Fruit fly (Drosophila melanogaster) whole organism, adult: ENCODE results near the gene Rbp1-like.

Experiments
- CG11617 ChIP-seq: fragments of 200-800 bp; sonication (Bioruptor generic); optimal IDR thresholded peaks from 2 replicates; lab custom pipeline; 2017; ENCODE audit warnings: mild to moderate bottlenecking, missing biosample characterization, missing genetic modification reagents, missing genetic modification characterization
- CG12768 ChIP-seq: fragments of 200-800 bp; sonication (Bioruptor generic); optimal IDR thresholded peaks from 2 replicates; lab custom pipeline; 2017; ENCODE audit warnings: missing biosample characterization, missing genetic modification characterization, mild to moderate bottlenecking, moderate library complexity, missing genetic modification reagents
- CG14711 ChIP-seq: fragments of 200-800 bp; sonication (Bioruptor generic); optimal IDR thresholded peaks from 2 replicates; lab custom pipeline; 2018; ENCODE audit warnings: missing biosample characterization, mild to moderate bottlenecking, missing genetic modification characterization, moderate library complexity
- CG1620 ChIP-seq: fragments of 200-800 bp; sonication (Bioruptor generic); optimal IDR thresholded peaks from 2 replicates; lab custom pipeline; 2016; ENCODE audit warnings: missing biosample characterization, missing genetic modification characterization
- CG33017 ChIP-seq: fragments of 200-800 bp; sonication (Bioruptor generic); optimal IDR thresholded peaks from 2 replicates; lab custom pipeline; 2018; ENCODE audit warnings: missing biosample characterization, mild to moderate bottlenecking, missing genetic modification characterization, moderate library complexity
- CG5204 ChIP-seq: fragments of 200-800 bp; sonication (Bioruptor generic); optimal IDR thresholded peaks from 2 replicates; lab custom pipeline; 2016; ENCODE audit warnings: missing biosample characterization, missing genetic modification characterization
- CG7045 ChIP-seq: fragments of 200-800 bp; sonication (Bioruptor generic); optimal IDR thresholded peaks from 2 replicates; lab custom pipeline; 2017; ENCODE audit warnings: missing biosample characterization, mild to moderate bottlenecking, missing genetic modification characterization
- CG7101 ChIP-seq: fragments of 200-800 bp; sonication (Bioruptor generic); optimal IDR thresholded peaks from 2 replicates; lab custom pipeline; 2018; ENCODE audit warnings: missing biosample characterization, mild to moderate bottlenecking, missing genetic modification characterization, moderate library complexity
- Clk ChIP-seq: fragments of 200-800 bp; sonication (Bioruptor generic); optimal IDR thresholded peaks from 2 replicates; lab custom pipeline; 2017; ENCODE audit warnings: missing biosample characterization, missing genetic modification characterization
- Crg-1 ChIP-seq: fragments of 200-800 bp; sonication (Bioruptor generic); optimal IDR thresholded peaks from 2 replicates; lab custom pipeline; 2016; ENCODE audit warnings: missing biosample characterization, missing genetic modification characterization
- Hr96 ChIP-seq: fragments of 200-800 bp; sonication (Bioruptor generic); optimal IDR thresholded peaks from 2 replicates; lab custom pipeline; 2016; ENCODE audit warnings: missing biosample characterization, missing genetic modification characterization
- Mnt ChIP-seq: fragments of 200-800 bp; sonication (Bioruptor generic); optimal IDR thresholded peaks from 2 replicates; lab custom pipeline; 2016; ENCODE audit warnings: missing biosample characterization, mild to moderate bottlenecking, missing genetic modification characterization
- bab1 ChIP-seq: fragments of 200-800 bp; sonication (Bioruptor generic); optimal IDR thresholded peaks from 3 replicates; lab custom pipeline; 2019; ENCODE audit warnings: missing biosample characterization, mild to moderate bottlenecking, missing genetic modification characterization, moderate library complexity
- cic ChIP-seq: fragments of 200-800 bp; sonication (Bioruptor generic); optimal IDR thresholded peaks from 2 replicates; lab custom pipeline; 2017; ENCODE audit warnings: missing biosample characterization, mild to moderate bottlenecking, missing genetic modification characterization, moderate library complexity
- cnc ChIP-seq, 2 experiments: fragments of >200 bp; optimal IDR thresholded peaks; 2 replicates each; lab custom pipeline; 2017
- kay ChIP-seq: fragments of 200-800 bp; sonication (Bioruptor generic); peaks from one replicate; lab custom pipeline; 2016; ENCODE audit warnings: missing biosample characterization, missing genetic modification characterization, borderline replicate concordance
- ovo ChIP-seq: fragments of 200-800 bp; sonication (Bioruptor generic); optimal IDR thresholded peaks from 2 replicates; lab custom pipeline; 2016; ENCODE audit warnings: missing biosample characterization, missing genetic modification characterization
- pad ChIP-seq: fragments of 200-800 bp; sonication (Bioruptor generic); optimal IDR thresholded peaks from 3 replicates; lab custom pipeline; 2017; ENCODE audit warnings: missing biosample characterization, missing genetic modification characterization, mild to moderate bottlenecking, moderate library complexity, missing genetic modification reagents
- tj ChIP-seq: fragments of 200-800 bp; sonication (Bioruptor generic); optimal IDR thresholded peaks from 3 replicates; lab custom pipeline; 2017; ENCODE audit warnings: missing biosample characterization, mild to moderate bottlenecking, missing genetic modification characterization, moderate library complexity
- toe ChIP-seq: fragments of 200-800 bp; sonication (Bioruptor generic); optimal IDR thresholded peaks from 2 replicates; lab custom pipeline; 2016; ENCODE audit warnings: missing biosample characterization, missing genetic modification characterization

The Rbp1-like gene

DNA sequence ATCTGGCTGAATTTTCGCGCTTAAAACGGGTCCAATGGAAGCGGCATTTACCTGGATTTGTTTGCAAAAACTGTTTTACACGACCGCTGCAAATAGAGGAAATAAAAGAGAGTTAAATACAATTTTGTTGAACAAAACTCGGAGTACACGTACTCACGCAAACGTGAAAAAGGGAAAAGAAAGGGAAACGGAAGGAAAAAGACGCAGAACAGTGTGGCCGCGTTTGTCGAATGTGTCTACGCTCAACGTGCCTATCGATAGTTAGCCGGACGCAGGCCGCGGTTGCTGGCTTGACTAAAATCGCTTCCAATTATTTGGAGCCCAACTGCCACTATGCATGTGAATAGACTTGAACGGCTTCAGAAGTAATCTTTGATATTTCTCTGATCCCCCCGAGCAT, 47.2 kb downstream of the Rbp1-like start, which contains the start of gene RpS15Aa:
Gene RpS15Aa (minus strand): TSS at position 252 of the 400 bp plus-strand sequence.
- TF ChIP-seq bab1 (GFP tag; lab: Kevin White, UChicago) (peak; percentile 87), CG14711 (tag; lab: Kevin White, UChicago) (peak; percentile 64), Hr96 (GFP tag; lab: Kevin White, UChicago) (peak; percentile 94), CG7045 (GFP tag; lab: Kevin White, UChicago) (no peak), CG1620 (GFP tag; lab: Kevin White, UChicago) (peak; percentile 97), ovo (GFP tag; lab: Kevin White, UChicago) (peak; percentile 95), CG11617 (GFP tag; lab: Kevin White, UChicago) (peak; percentile 90), toe (GFP tag; lab: Kevin White, UChicago) (peak; percentile 45), tj (GFP tag; lab: Kevin White, UChicago) (peak; percentile 38), kay (GFP tag; lab: Kevin White, UChicago) (no peak), cnc (optimal IDR thresholded peaks at IDR 0.05; lab: Kevin White, UChicago) (no peak), pad (GFP tag; lab: Kevin White, UChicago) (peak; percentile 70), CG5204 (GFP tag; lab: Kevin White, UChicago) (no peak), Clk (peak; percentile 16), CG12768 (GFP tag; lab: Kevin White, UChicago) (peak; percentile 44), Mnt (GFP tag; lab: Kevin White, UChicago) (peak; percentile 91), cic (GFP tag; lab: Kevin White, UChicago) (peak; percentile 38), CG33017 (tag; lab: Kevin White, UChicago) (peak; percentile 12), Crg-1 (GFP tag; lab: Kevin White, UChicago) (peak; percentile 92), CG7101 (tag; lab: Kevin White, UChicago) (peak; percentile 89)

DNA sequence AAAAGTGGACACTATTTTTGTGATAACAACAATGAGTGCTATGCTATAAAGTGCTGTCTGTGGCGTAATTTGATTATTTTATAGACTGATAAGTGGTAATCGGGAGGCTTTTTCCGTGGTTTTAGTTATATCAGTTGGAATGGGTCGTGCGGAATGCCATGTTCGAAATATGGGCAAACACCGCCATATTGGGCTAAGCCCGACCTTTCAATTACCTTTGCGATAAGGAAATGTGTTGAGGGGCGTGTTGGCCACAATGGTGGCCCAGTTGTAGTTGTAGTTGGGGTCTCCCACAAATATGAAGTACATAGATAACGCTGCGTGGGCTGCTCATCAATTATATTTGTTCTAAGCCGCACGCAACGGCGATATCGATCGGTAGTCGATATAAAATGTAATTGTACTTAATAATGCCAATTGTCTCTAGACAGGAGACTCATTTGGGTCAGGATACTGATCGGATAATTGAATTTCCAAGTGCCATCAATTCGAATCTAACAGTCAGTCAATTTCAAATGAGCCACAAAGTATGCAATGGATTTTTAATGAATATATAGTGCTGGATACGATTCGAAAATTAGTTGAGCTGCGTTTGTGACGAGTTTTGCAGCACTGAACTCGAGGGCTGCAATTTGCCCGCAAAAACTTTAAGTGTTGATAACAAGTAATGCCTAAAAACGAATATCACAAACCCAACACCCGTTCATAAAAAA, 50.1 kb downstream of the Rbp1-like start:
- TF ChIP-seq CG7045 (GFP tag; lab: Kevin White, UChicago) (no peak), CG7101 (tag; lab: Kevin White, UChicago) (peak; percentile 81), bab1 (GFP tag; lab: Kevin White, UChicago) (peak; percentile 59), CG12768 (GFP tag; lab: Kevin White, UChicago) (no peak), cnc (optimal IDR thresholded peaks at IDR 0.05; lab: Kevin White, UChicago) (no peak), Mnt (GFP tag; lab: Kevin White, UChicago) (peak; percentile 60), CG1620 (GFP tag; lab: Kevin White, UChicago) (peak; percentile 93), CG14711 (tag; lab: Kevin White, UChicago) (peak; percentile 55), CG11617 (GFP tag; lab: Kevin White, UChicago) (no peak), kay (GFP tag; lab: Kevin White, UChicago) (no peak), pad (GFP tag; lab: Kevin White, UChicago) (peak; percentile 76), Clk (no peak), toe (GFP tag; lab: Kevin White, UChicago) (no peak), ovo (GFP tag; lab: Kevin White, UChicago) (peak; percentile 66), Hr96 (GFP tag; lab: Kevin White, UChicago) (peak; percentile 51), Crg-1 (GFP tag; lab: Kevin White, UChicago) (peak; percentile 89), CG33017 (tag; lab: Kevin White, UChicago) (peak; percentile 13)

DNA sequence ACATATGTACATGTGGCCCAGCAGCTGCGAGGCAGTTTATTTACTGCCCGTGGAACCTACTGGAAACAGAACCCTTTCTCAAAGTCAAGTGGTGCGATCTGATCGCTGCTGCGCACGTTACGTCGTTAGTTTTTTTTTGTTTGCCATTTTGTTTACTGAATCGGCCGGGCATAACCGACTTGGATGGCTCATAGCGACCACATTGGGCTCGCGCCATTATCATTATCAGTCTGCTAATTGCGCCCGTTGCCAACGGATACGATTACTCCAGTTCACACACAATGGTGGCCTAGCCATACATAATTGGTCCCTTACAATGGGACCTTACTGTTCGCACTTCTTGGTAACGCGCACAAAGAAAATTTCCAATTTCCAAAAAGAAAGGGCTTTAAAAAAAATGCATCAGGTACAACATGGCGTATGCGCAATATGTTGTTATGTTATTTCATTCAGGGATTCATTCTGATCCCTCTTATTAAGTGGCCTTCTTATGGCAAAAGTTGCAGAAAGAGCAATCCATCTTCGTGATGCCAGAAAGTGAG, 51.9 kb downstream of the Rbp1-like start:
- no peak for TF ChIP-seq cnc (optimal IDR thresholded peaks at IDR 0.05; lab: Kevin White, UChicago)
- TF ChIP-seq Hr96 (GFP tag; lab: Kevin White, UChicago): no peak
- no peak for TF ChIP-seq pad (GFP tag; lab: Kevin White, UChicago)
- TF ChIP-seq CG7101 (tag; lab: Kevin White, UChicago): no peak
- TF ChIP-seq CG7045 (GFP tag; lab: Kevin White, UChicago): no peak
- TF ChIP-seq bab1 (GFP tag; lab: Kevin White, UChicago): no peak
- TF ChIP-seq CG5204 (GFP tag; lab: Kevin White, UChicago): no peak
- no peak for TF ChIP-seq cic (GFP tag; lab: Kevin White, UChicago)
- no peak for TF ChIP-seq CG33017 (tag; lab: Kevin White, UChicago)
- TF ChIP-seq CG11617 (GFP tag; lab: Kevin White, UChicago): no peak
- TF ChIP-seq tj (GFP tag; lab: Kevin White, UChicago): no peak
- no peak for TF ChIP-seq Clk
- TF ChIP-seq ovo (GFP tag; lab: Kevin White, UChicago): no peak
- no peak for TF ChIP-seq Crg-1 (GFP tag; lab: Kevin White, UChicago)
- no peak for TF ChIP-seq toe (GFP tag; lab: Kevin White, UChicago)
- no peak for TF ChIP-seq CG12768 (GFP tag; lab: Kevin White, UChicago)
- no peak for TF ChIP-seq kay (GFP tag; lab: Kevin White, UChicago)

DNA sequence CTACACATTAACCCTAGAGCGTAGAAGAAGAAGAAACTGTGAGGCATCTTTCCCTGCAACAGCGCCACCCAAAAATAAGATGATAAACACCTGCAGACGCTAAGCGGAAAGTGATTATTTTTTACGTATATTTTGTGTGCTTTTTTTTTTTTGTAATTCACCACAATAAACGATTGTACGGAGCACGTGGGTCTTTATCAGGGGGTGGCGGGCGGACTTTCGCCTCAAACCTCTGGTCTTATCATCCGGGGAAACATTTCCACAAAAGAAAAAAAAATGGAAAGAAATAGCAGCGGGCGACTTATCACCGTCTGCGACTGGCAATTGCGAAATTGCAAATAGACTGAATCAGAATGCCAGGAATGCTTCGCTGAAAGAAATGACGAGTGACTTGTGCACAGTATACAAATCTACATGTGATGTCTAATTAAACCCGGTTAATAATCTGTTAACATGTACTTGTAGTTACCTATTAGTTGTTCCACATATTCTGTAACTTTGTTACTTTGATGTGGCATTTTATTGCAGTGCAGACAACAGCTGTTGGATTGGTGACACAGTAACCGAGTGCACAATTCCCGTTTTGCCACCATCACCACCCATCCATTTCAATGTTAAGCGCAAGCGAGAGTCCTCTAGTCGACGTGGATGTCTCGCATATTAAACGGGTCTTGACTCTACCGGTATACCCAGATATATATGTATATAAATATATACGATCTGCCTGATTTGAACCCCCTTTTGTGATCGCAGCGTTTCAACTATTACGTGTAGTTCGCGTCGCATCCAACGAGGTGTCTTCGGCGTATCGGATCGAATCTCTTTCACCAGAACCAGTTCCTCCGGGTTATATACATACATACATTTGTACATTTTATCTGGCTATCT, 52.6 kb downstream of the Rbp1-like start:
- TF ChIP-seq cic (GFP tag; lab: Kevin White, UChicago) (peak; percentile 44), cnc (optimal IDR thresholded peaks at IDR 0.05; lab: Kevin White, UChicago) (no peak), Clk (no peak), ovo (GFP tag; lab: Kevin White, UChicago) (peak; percentile 89), Hr96 (GFP tag; lab: Kevin White, UChicago) (peak; percentile 56), toe (GFP tag; lab: Kevin White, UChicago) (no peak), CG5204 (GFP tag; lab: Kevin White, UChicago) (no peak), CG1620 (GFP tag; lab: Kevin White, UChicago) (no peak), tj (GFP tag; lab: Kevin White, UChicago) (peak; percentile 61), kay (GFP tag; lab: Kevin White, UChicago) (peak; percentile 92), pad (GFP tag; lab: Kevin White, UChicago) (peak; percentile 50), CG7045 (GFP tag; lab: Kevin White, UChicago) (peak; percentile 19), Mnt (GFP tag; lab: Kevin White, UChicago) (peak; percentile 93), CG14711 (tag; lab: Kevin White, UChicago) (peak; percentile 82), CG12768 (GFP tag; lab: Kevin White, UChicago) (peak; percentile 55), bab1 (GFP tag; lab: Kevin White, UChicago) (peak; percentile 35), CG33017 (tag; lab: Kevin White, UChicago) (peak; percentile 73), Crg-1 (GFP tag; lab: Kevin White, UChicago) (peak; percentile 62), CG7101 (tag; lab: Kevin White, UChicago) (peak; percentile 84), CG11617 (GFP tag; lab: Kevin White, UChicago) (peak; percentile 62)
